Worm (Caenorhabditis elegans): ENCODE results near the gene pgp-3.

The pgp-3 gene

ce11 chrX:11351856-11352255 lies at the start of gene pgp-3:
Gene pgp-3 (plus strand): TSS chrX:11352156.
- no peak for TF ChIP-seq mec-3 (tag; optimal IDR thresholded peaks at IDR 0.05; ENCODE audit: borderline replicate concordance)
- no peak for TF ChIP-seq hlh-8 (tag; optimal IDR thresholded peaks at IDR 0.05)

- no peak for TF ChIP-seq tbx-2 (tag; optimal IDR thresholded peaks at IDR 0.05)
- TF ChIP-seq fax-1 (tag; optimal IDR thresholded peaks at IDR 0.05): no peak
Measured at ce11 chrX:11305773-11306172, 46.2 kb upstream of the pgp-3 start, which contains the start of gene F08G12.1. Gene F08G12.1 (minus strand): TSS chrX:11305873.

ce11 chrX:11307056-11307455 lies 44.9 kb upstream of the pgp-3 start, which contains the start of gene vhl-1:
Gene vhl-1 (plus strand): TSS chrX:11307356.
- TF ChIP-seq hlh-6 (tag; optimal IDR thresholded peaks at IDR 0.05) (no peak), madf-2 (tag; optimal IDR thresholded peaks at IDR 0.05) (no peak), pat-9 (tag; optimal IDR thresholded peaks at IDR 0.05) (no peak), ceh-31 (tag; optimal IDR thresholded peaks at IDR 0.05) (no peak), K02D7.2 (tag; optimal IDR thresholded peaks at IDR 0.05) (no peak), tbx-2 (tag; optimal IDR thresholded peaks at IDR 0.05) (no peak)

ce11 chrX:11310285-11310838 lies 41.6 kb upstream of the pgp-3 start, which contains the start of gene F08G12.5:
Gene F08G12.5 (minus strand): TSS chrX:11310285.
- peak; percentile 1 for TF ChIP-seq elt-2 (tag; optimal IDR thresholded peaks at IDR 0.05)
- no peak for TF ChIP-seq K09A11.1 (tag; optimal IDR thresholded peaks at IDR 0.05; ENCODE audit: insufficient read depth)
- no peak for TF ChIP-seq ceh-19 (GFP tag; optimal IDR thresholded peaks at IDR 0.05)

- no peak for TF ChIP-seq npax-4 (tag; optimal IDR thresholded peaks at IDR 0.05)
- no peak for TF ChIP-seq che-1 (tag; optimal IDR thresholded peaks at IDR 0.05)
- TF ChIP-seq hlh-6 (tag; optimal IDR thresholded peaks at IDR 0.05): no peak
- no peak for TF ChIP-seq mec-3 (tag; optimal IDR thresholded peaks at IDR 0.05; ENCODE audit: borderline replicate concordance)
Measured at ce11 chrX:11315392-11315791, 36.6 kb upstream of the pgp-3 start, which contains the start of gene F08G12.11. Gene F08G12.11 (minus strand): TSS chrX:11315572.

ce11 chrX:11316750-11317149 lies 35.2 kb upstream of the pgp-3 start, which contains the start of gene nlp-57:
Gene nlp-57 (plus strand): TSS chrX:11317050.
- no peak for TF ChIP-seq K02D7.2 (tag; optimal IDR thresholded peaks at IDR 0.05)
- TF ChIP-seq ceh-24 (tag; optimal IDR thresholded peaks at IDR 0.05): no peak
- TF ChIP-seq tbx-7 (tag; optimal IDR thresholded peaks at IDR 0.05): no peak

- TF ChIP-seq ref-2 (tag; optimal IDR thresholded peaks at IDR 0.05): no peak
- no peak for TF ChIP-seq unc-42 (tag; optimal IDR thresholded peaks at IDR 0.05)
- no peak for TF ChIP-seq nhr-232 (tag; optimal IDR thresholded peaks at IDR 0.05)
- TF ChIP-seq elt-2 (tag; optimal IDR thresholded peaks at IDR 0.05): no peak
- TF ChIP-seq pax-1 (tag; optimal IDR thresholded peaks at IDR 0.05): no peak
- no peak for TF ChIP-seq C08G9.2 (tag; optimal IDR thresholded peaks at IDR 0.05)
- TF ChIP-seq fkh-6 (tag; optimal IDR thresholded peaks at IDR 0.05): no peak
- no peak for TF ChIP-seq hlh-13 (GFP tag; optimal IDR thresholded peaks at IDR 0.05)
- TF ChIP-seq hlh-30 (tag; optimal IDR thresholded peaks at IDR 0.05; ENCODE audit: insufficient read depth): no peak
- no peak for TF ChIP-seq ztf-16 (tag; optimal IDR thresholded peaks at IDR 0.05)
- TF ChIP-seq npax-4 (tag; optimal IDR thresholded peaks at IDR 0.05): no peak
- TF ChIP-seq hlh-6 (tag; optimal IDR thresholded peaks at IDR 0.05): no peak
- TF ChIP-seq lim-6 (tag; optimal IDR thresholded peaks at IDR 0.05): no peak
- TF ChIP-seq ceh-14 (tag; optimal IDR thresholded peaks at IDR 0.05): no peak
- TF ChIP-seq eyg-1 (tag; optimal IDR thresholded peaks at IDR 0.05): no peak
- TF ChIP-seq ceh-22 (tag; optimal IDR thresholded peaks at IDR 0.05): no peak
- no peak for TF ChIP-seq Y22D7AL.16 (tag; optimal IDR thresholded peaks at IDR 0.05)
- TF ChIP-seq ceh-18 (tag; optimal IDR thresholded peaks at IDR 0.05): no peak
- TF ChIP-seq F13H6.1 (tag; optimal IDR thresholded peaks at IDR 0.05): no peak
- TF ChIP-seq ahr-1 (tag; optimal IDR thresholded peaks at IDR 0.05): no peak
Measured at ce11 chrX:11317939-11318338, 34.0 kb upstream of the pgp-3 start, which contains the start of gene hizr-1. Gene hizr-1 (plus strand): TSS chrX:11318278.

Measured in whole organism, late embryonic.